Fruit fly (Drosophila melanogaster): Measurements from ENCODE around the gene MFS3.

MFS3 gene

dm6 chr2L:1126527-1126926 lies 16.5 kb upstream of the MFS3 start:
- TF ChIP-seq CG11617 (GFP tag; optimal IDR thresholded peaks at IDR 0.05) (no peak), CG33017 (tag; optimal IDR thresholded peaks at IDR 0.05) (no peak), Mnt (GFP tag; optimal IDR thresholded peaks at IDR 0.05) (peak; percentile 9), bab1 (GFP tag; optimal IDR thresholded peaks at IDR 0.05) (no peak), CG12768 (GFP tag; optimal IDR thresholded peaks at IDR 0.05) (no peak), CG7101 (tag; optimal IDR thresholded peaks at IDR 0.05) (no peak), pad (GFP tag; optimal IDR thresholded peaks at IDR 0.05) (no peak), Crg-1 (GFP tag; optimal IDR thresholded peaks at IDR 0.05) (no peak), cnc (optimal IDR thresholded peaks at IDR 0.05) (no peak), Clk (GFP tag; optimal IDR thresholded peaks at IDR 0.05) (no peak), ovo (GFP tag; optimal IDR thresholded peaks at IDR 0.05) (no peak), CG1620 (GFP tag; optimal IDR thresholded peaks at IDR 0.05) (no peak), CG7045 (GFP tag; optimal IDR thresholded peaks at IDR 0.05) (no peak), tj (GFP tag; optimal IDR thresholded peaks at IDR 0.05) (no peak), CG14711 (tag; optimal IDR thresholded peaks at IDR 0.05) (no peak), kay (GFP tag; ENCODE audit: borderline replicate concordance) (peak; percentile 91), CG5204 (GFP tag; optimal IDR thresholded peaks at IDR 0.05) (no peak)

DNA sequence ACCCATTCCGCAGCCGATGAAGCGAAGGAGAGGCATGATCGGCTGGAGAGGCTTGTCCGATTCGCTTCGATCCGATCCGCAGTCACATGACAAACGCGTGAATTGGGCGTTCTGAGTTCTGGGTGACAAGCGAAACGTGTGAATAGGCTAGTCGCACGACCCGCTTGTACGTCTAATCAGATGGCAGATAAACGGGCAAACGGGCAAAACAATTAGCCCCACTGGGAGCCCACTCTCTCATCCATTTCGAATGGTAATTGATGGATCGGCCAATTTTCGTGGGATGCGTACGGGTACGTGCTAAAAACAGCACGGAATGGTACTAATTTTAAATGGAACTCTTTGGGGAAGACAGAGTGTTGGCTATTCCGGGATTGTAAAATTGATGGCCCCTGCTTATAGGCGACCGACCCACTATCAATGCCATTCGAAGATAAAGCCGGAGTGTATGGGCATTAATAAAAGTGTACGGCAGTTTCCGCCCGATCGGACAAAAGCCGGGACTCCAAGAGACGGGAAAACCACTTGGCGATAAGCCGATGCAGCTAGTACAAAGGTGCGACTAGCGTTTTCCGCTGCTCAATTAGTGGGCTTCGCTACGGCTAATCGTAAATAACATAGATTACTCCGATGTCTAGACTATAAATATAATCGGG lies 15.4 kb upstream of the MFS3 start:
- TF ChIP-seq cic (GFP tag; optimal IDR thresholded peaks at IDR 0.05) (peak; percentile 83), CG1620 (GFP tag; optimal IDR thresholded peaks at IDR 0.05) (no peak), CG12768 (GFP tag; optimal IDR thresholded peaks at IDR 0.05) (peak; percentile 7)

DNA sequence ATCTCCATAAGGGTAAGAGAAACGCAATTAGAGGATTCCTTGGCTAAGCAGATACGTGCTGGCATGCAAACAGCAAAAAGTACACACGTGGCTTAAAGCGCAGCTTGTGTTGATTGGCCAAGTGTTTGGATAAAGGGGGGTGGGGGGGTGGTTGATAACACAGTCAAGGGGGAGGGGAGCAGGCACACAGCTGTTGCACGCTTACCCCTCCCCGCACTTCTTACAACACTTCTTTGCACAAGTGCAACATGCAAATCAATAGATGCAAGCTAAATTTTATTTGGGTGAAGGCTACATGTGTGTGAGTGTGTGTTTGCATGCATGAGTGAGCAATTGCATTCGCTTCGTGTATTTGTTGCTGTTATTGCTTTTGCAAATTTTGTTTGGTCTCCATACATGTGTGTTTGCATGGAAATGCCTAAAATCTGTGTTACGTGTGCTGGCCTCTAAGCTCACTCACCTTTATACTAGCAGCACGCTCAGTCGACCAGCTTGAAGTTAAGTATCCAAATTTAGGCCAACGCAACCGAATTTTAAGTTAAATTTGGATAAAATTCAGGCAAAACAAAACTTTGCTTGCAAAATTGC lies 14.6 kb upstream of the MFS3 start:
- TF ChIP-seq CG11617 (GFP tag; optimal IDR thresholded peaks at IDR 0.05) = no peak
- no peak for TF ChIP-seq kay (GFP tag; ENCODE audit: borderline replicate concordance)
- peak; percentile 28 for TF ChIP-seq tj (GFP tag; optimal IDR thresholded peaks at IDR 0.05)
- TF ChIP-seq bab1 (GFP tag; optimal IDR thresholded peaks at IDR 0.05) = no peak
- peak in 1 of 2 experiments; percentile 74 for TF ChIP-seq cnc (optimal IDR thresholded peaks at IDR 0.05)
- no peak for TF ChIP-seq pad (GFP tag; optimal IDR thresholded peaks at IDR 0.05)

DNA sequence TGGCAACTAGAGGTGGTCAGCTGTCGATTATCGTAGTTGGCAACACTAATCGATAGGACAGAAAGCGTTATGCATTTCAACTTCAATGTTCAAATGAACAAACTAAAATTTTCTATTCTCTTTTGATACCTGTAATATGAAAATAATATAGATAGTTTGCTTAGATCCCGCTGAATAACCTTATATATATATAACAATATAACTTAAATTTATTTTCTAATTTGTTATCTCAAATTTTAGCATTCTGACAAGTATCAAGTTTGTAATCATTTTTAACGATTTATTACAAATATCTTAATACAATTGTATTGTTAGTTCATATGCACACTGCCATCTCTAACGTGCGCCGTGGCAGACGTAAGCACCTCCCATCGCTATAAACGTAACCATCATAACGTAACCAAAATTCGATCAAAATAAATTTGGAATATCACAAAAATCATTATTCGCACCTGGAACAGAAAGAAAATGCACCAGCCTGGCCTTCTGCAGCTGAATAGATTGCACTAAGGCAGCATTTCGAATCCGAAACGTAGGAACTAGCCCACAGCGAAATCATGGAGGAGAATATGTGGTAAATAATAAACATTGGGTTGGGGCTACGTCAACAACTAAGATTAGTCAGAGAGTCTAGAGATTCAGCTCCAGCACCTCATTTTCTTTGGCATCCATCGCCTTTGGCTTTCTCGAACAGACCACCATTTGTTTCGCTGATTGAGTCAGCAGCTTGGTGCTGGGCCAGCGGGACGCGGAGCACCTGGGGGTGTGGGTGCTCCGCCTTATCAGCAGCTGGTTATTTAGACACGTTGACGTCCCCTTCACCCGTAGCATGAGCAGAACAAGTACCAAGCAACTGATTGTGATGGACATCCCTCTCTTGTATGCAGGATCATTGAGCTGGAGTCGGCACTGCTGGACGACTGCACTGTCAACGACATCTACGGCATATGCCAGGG lies 13.8 kb upstream of the MFS3 start, which contains the start of the genes Pino and TBC1D23:
Gene Pino (minus strand): TSS at position 22 of the 956 bp plus-strand sequence.
Gene TBC1D23 (plus strand): TSS at position 385 of the 956 bp plus-strand sequence.
- no peak for TF ChIP-seq kay (GFP tag; ENCODE audit: borderline replicate concordance)
- TF ChIP-seq Crg-1 (GFP tag; optimal IDR thresholded peaks at IDR 0.05) = peak; percentile 54
- peak; percentile 75 for TF ChIP-seq CG5204 (GFP tag; optimal IDR thresholded peaks at IDR 0.05)
- peak; percentile 78 for TF ChIP-seq CG33017 (tag; optimal IDR thresholded peaks at IDR 0.05)
- TF ChIP-seq CG11617 (GFP tag; optimal IDR thresholded peaks at IDR 0.05) = peak; percentile 75
- TF ChIP-seq CG7045 (GFP tag; optimal IDR thresholded peaks at IDR 0.05) = peak; percentile 73
- TF ChIP-seq Mnt (GFP tag; optimal IDR thresholded peaks at IDR 0.05) = peak; percentile 15
- TF ChIP-seq CG14711 (tag; optimal IDR thresholded peaks at IDR 0.05) = peak; percentile 73
- TF ChIP-seq toe (GFP tag; optimal IDR thresholded peaks at IDR 0.05) = peak; percentile 83
- peak; percentile 80 for TF ChIP-seq CG7101 (tag; optimal IDR thresholded peaks at IDR 0.05)
- no peak for TF ChIP-seq cic (GFP tag; optimal IDR thresholded peaks at IDR 0.05)
- TF ChIP-seq CG1620 (GFP tag; optimal IDR thresholded peaks at IDR 0.05) = peak; percentile 58
- TF ChIP-seq ovo (GFP tag; optimal IDR thresholded peaks at IDR 0.05) = peak; percentile 36
- peak; percentile 45 for TF ChIP-seq Clk (GFP tag; optimal IDR thresholded peaks at IDR 0.05)
- TF ChIP-seq Hr96 (GFP tag; optimal IDR thresholded peaks at IDR 0.05) = peak; percentile 55
- peak; percentile 41 for TF ChIP-seq pad (GFP tag; optimal IDR thresholded peaks at IDR 0.05)
- peak; percentile 40 for TF ChIP-seq tj (GFP tag; optimal IDR thresholded peaks at IDR 0.05)
- TF ChIP-seq CG12768 (GFP tag; optimal IDR thresholded peaks at IDR 0.05) = peak; percentile 67
- peak; percentile 48 for TF ChIP-seq bab1 (GFP tag; optimal IDR thresholded peaks at IDR 0.05)
- no peak for TF ChIP-seq cnc (optimal IDR thresholded peaks at IDR 0.05)

- TF ChIP-seq kay (GFP tag; ENCODE audit: borderline replicate concordance) (no peak), CG5204 (GFP tag; optimal IDR thresholded peaks at IDR 0.05) (no peak), cic (GFP tag; optimal IDR thresholded peaks at IDR 0.05) (peak; percentile 55), ovo (GFP tag; optimal IDR thresholded peaks at IDR 0.05) (no peak), pad (GFP tag; optimal IDR thresholded peaks at IDR 0.05) (no peak), CG7101 (tag; optimal IDR thresholded peaks at IDR 0.05) (peak; percentile 39), CG1620 (GFP tag; optimal IDR thresholded peaks at IDR 0.05) (no peak), Clk (GFP tag; optimal IDR thresholded peaks at IDR 0.05) (no peak), Hr96 (GFP tag; optimal IDR thresholded peaks at IDR 0.05) (no peak), tj (GFP tag; optimal IDR thresholded peaks at IDR 0.05) (peak; percentile 96), Mnt (GFP tag; optimal IDR thresholded peaks at IDR 0.05) (no peak), CG14711 (tag; optimal IDR thresholded peaks at IDR 0.05) (no peak), cnc (optimal IDR thresholded peaks at IDR 0.05) (no peak), CG33017 (tag; optimal IDR thresholded peaks at IDR 0.05) (no peak), CG11617 (GFP tag; optimal IDR thresholded peaks at IDR 0.05) (peak; percentile 25), CG7045 (GFP tag; optimal IDR thresholded peaks at IDR 0.05) (no peak), toe (GFP tag; optimal IDR thresholded peaks at IDR 0.05) (no peak), Crg-1 (GFP tag; optimal IDR thresholded peaks at IDR 0.05) (no peak), CG12768 (GFP tag; optimal IDR thresholded peaks at IDR 0.05) (no peak), bab1 (GFP tag; optimal IDR thresholded peaks at IDR 0.05) (no peak)
Measured at dm6 chr2L:1134011-1134743, 8.8 kb upstream of the MFS3 start, which contains the start of the genes Iris and CG4577. TSS of gene Iris (minus strand) at chr2L:1134098. TSS of gene CG4577 (plus strand) at chr2L:1134693.
